Worm (Caenorhabditis elegans) whole organism, late embryonic: ENCODE measurements around the gene gst-10.

Experiments used
- C08G9.2 ChIP-seq: sonication (generic microtip); optimal IDR thresholded peaks from 2 replicates; lab custom pipeline; 2016; ENCODE audit warnings: mild to moderate bottlenecking, missing genetic modification characterization, moderate library complexity, missing compliant biosample characterization
- F13H6.1 ChIP-seq: sonication (generic microtip); optimal IDR thresholded peaks from 2 replicates; lab custom pipeline; 2016; ENCODE audit warnings: missing genetic modification characterization, missing compliant biosample characterization
- K02D7.2 ChIP-seq: sonication (generic microtip); optimal IDR thresholded peaks from 2 replicates; lab custom pipeline; 2017; ENCODE audit warnings: mild to moderate bottlenecking, missing genetic modification characterization, missing compliant biosample characterization
- K09A11.1 ChIP-seq: sonication (generic microtip); optimal IDR thresholded peaks from 2 replicates; lab custom pipeline; 2017; ENCODE audit warnings: antibody characterized with exemption, mild to moderate bottlenecking, missing genetic modification characterization, missing compliant biosample characterization; ENCODE audit not compliant: insufficient read depth
- T23F11.4 ChIP-seq: fragments of 200-800 bp; sonication (Bioruptor generic); optimal IDR thresholded peaks from 2 replicates; lab custom pipeline; 2018; ENCODE audit warnings: mild to moderate bottlenecking, missing genetic modification characterization, missing compliant biosample characterization
- Y22D7AL.16 ChIP-seq: sonication (generic microtip); optimal IDR thresholded peaks from 2 replicates; lab custom pipeline; 2016; ENCODE audit warnings: missing genetic modification characterization, missing compliant biosample characterization
- ama-1 ChIP-seq: fragments of 150-350 bp; optimal IDR thresholded peaks from 2 replicates; lab custom pipeline; 2014
- ceh-14 ChIP-seq: sonication (generic microtip); optimal IDR thresholded peaks from 2 replicates; lab custom pipeline; 2016; ENCODE audit warnings: missing genotype, missing genetic modification characterization, missing compliant biosample characterization
- ceh-19 ChIP-seq: fragments of 200-800 bp; sonication (Bioruptor generic); optimal IDR thresholded peaks from 2 replicates; lab custom pipeline; 2018; ENCODE audit warnings: mild to moderate bottlenecking, missing genetic modification characterization, missing compliant biosample characterization
- ceh-2 ChIP-seq: sonication (generic microtip); optimal IDR thresholded peaks from 2 replicates; lab custom pipeline; 2016; ENCODE audit warnings: missing genotype, missing genetic modification characterization, missing compliant biosample characterization
- ceh-30 ChIP-seq: fragments of 150-350 bp; optimal IDR thresholded peaks from 2 replicates; lab custom pipeline; 2014; ENCODE audit warnings: missing biosample characterization, missing genetic modification characterization
- ceh-34 ChIP-seq: sonication (generic microtip); optimal IDR thresholded peaks from 2 replicates; lab custom pipeline; 2016; ENCODE audit warnings: mild to moderate bottlenecking, missing genetic modification characterization, missing compliant biosample characterization
- ceh-45 ChIP-seq: fragments of 200-800 bp; sonication (Bioruptor generic); IDR thresholded peaks from 2 replicates; pipeline ENCODE4 v1.3.6; 2022; ENCODE audit warnings: missing genetic modification reagents, missing genetic modification characterization, missing compliant biosample characterization
- ceh-48 ChIP-seq: sonication (generic microtip); optimal IDR thresholded peaks from 2 replicates; lab custom pipeline; 2016; ENCODE audit warnings: missing genetic modification characterization, inconsistent platforms, missing compliant biosample characterization
- ceh-6 ChIP-seq: fragments of 200-800 bp; sonication (Bioruptor generic); optimal IDR thresholded peaks from 2 replicates; lab custom pipeline; 2018; ENCODE audit warnings: mild to moderate bottlenecking, missing genetic modification characterization, missing compliant biosample characterization
- ceh-9 ChIP-seq: sonication (generic microtip); optimal IDR thresholded peaks from 2 replicates; lab custom pipeline; 2016; ENCODE audit warnings: mild to moderate bottlenecking, missing genetic modification characterization, inconsistent platforms, missing compliant biosample characterization
- che-1 ChIP-seq: sonication (generic microtip); optimal IDR thresholded peaks from 2 replicates; lab custom pipeline; 2016; ENCODE audit warnings: mild to moderate bottlenecking, missing genetic modification characterization, missing compliant biosample characterization
- elt-2 ChIP-seq: sonication (generic microtip); optimal IDR thresholded peaks from 2 replicates; lab custom pipeline; 2016; ENCODE audit warnings: missing genetic modification reagents, missing genetic modification characterization, missing compliant biosample characterization
- elt-4 ChIP-seq: sonication (generic microtip); optimal IDR thresholded peaks from 2 replicates; lab custom pipeline; 2016; ENCODE audit warnings: missing genetic modification characterization, missing compliant biosample characterization
- ets-4 ChIP-seq: sonication (generic microtip); optimal IDR thresholded peaks from 2 replicates; lab custom pipeline; 2016; ENCODE audit warnings: missing genetic modification characterization, missing compliant biosample characterization
- eyg-1 ChIP-seq: sonication (generic microtip); optimal IDR thresholded peaks from 2 replicates; lab custom pipeline; 2016; ENCODE audit warnings: missing genotype, missing genetic modification characterization, missing compliant biosample characterization
- fax-1 ChIP-seq: sonication (generic microtip); optimal IDR thresholded peaks from 2 replicates; lab custom pipeline; 2016; ENCODE audit warnings: missing genotype, missing genetic modification characterization, missing compliant biosample characterization
- fkh-10 ChIP-seq: fragments of 150-350 bp; optimal IDR thresholded peaks from 2 replicates; lab custom pipeline; 2014; ENCODE audit warnings: missing biosample characterization, missing genetic modification reagents, missing genetic modification characterization
- gmeb-2 ChIP-seq: sonication (generic microtip); optimal IDR thresholded peaks from 2 replicates; lab custom pipeline; 2016; ENCODE audit warnings: missing genetic modification characterization, inconsistent platforms, missing compliant biosample characterization
- hlh-13 ChIP-seq: fragments of 200-800 bp; sonication (Bioruptor generic); optimal IDR thresholded peaks from 2 replicates; lab custom pipeline; 2018; ENCODE audit warnings: mild to moderate bottlenecking, missing genetic modification characterization, missing compliant biosample characterization
- hlh-15 ChIP-seq: sonication (generic microtip); optimal IDR thresholded peaks from 2 replicates; lab custom pipeline; 2016; ENCODE audit warnings: missing genetic modification characterization, missing compliant biosample characterization
- hlh-30 ChIP-seq: sonication (generic microtip); optimal IDR thresholded peaks from 2 replicates; lab custom pipeline; 2017; ENCODE audit warnings: antibody characterized with exemption, missing genetic modification characterization, missing compliant biosample characterization; ENCODE audit not compliant: insufficient read depth
- hlh-6 ChIP-seq: sonication (generic microtip); optimal IDR thresholded peaks from 2 replicates; lab custom pipeline; 2016; ENCODE audit warnings: missing genotype, missing genetic modification characterization, missing compliant biosample characterization
- lin-11 ChIP-seq: fragments of 200-800 bp; sonication (Bioruptor generic); optimal IDR thresholded peaks from 2 replicates; lab custom pipeline; 2018; ENCODE audit warnings: mild to moderate bottlenecking, missing genetic modification characterization, missing compliant biosample characterization
- nfya-1 ChIP-seq: sonication (generic microtip); optimal IDR thresholded peaks from 2 replicates; lab custom pipeline; 2017; ENCODE audit warnings: missing genetic modification characterization, mild to moderate bottlenecking, missing compliant biosample characterization, antibody characterized with exemption, moderate library complexity
- nhr-11 ChIP-seq: fragments of 150-350 bp; optimal IDR thresholded peaks from 2 replicates; lab custom pipeline; 2014; ENCODE audit warnings: missing biosample characterization, missing genetic modification characterization
- odd-2 ChIP-seq: sonication (generic microtip); optimal IDR thresholded peaks from 2 replicates; lab custom pipeline; 2017; ENCODE audit warnings: antibody characterized with exemption, mild to moderate bottlenecking, missing genetic modification characterization, missing compliant biosample characterization
- pag-3 ChIP-seq: sonication (generic microtip); optimal IDR thresholded peaks from 2 replicates; lab custom pipeline; 2016; ENCODE audit warnings: missing compliant biosample characterization, missing genetic modification characterization, borderline replicate concordance
- pax-1 ChIP-seq: fragments of 150-350 bp; optimal IDR thresholded peaks from 2 replicates; lab custom pipeline; 2014; ENCODE audit warnings: missing biosample characterization, missing genetic modification characterization
- pha-2 ChIP-seq: sonication (generic microtip); optimal IDR thresholded peaks from 2 replicates; lab custom pipeline; 2017; ENCODE audit warnings: mild to moderate bottlenecking, missing genetic modification characterization, missing compliant biosample characterization
- pha-4 ChIP-seq: fragments of 150-350 bp; optimal IDR thresholded peaks from 2 replicates; lab custom pipeline; 2018; ENCODE audit warnings: missing biosample characterization, missing genetic modification reagents, missing genetic modification characterization
- pqm-1 ChIP-seq: sonication (generic microtip); optimal IDR thresholded peaks from 2 replicates; lab custom pipeline; 2016; ENCODE audit warnings: missing genetic modification characterization, missing compliant biosample characterization
- ref-2 ChIP-seq: sonication (generic microtip); optimal IDR thresholded peaks from 2 replicates; lab custom pipeline; 2016; ENCODE audit warnings: missing genetic modification characterization, missing compliant biosample characterization
- rnt-1 ChIP-seq: sonication (generic microtip); optimal IDR thresholded peaks from 2 replicates; lab custom pipeline; 2016; ENCODE audit warnings: missing genetic modification characterization, missing compliant biosample characterization
- sox-2 ChIP-seq: fragments of 200-800 bp; sonication (Bioruptor generic); IDR thresholded peaks from 2 replicates; pipeline ENCODE4 v1.3.6; 2022; ENCODE audit warnings: missing genetic modification reagents, missing genetic modification characterization, missing compliant biosample characterization
- sox-4 ChIP-seq: sonication (generic microtip); optimal IDR thresholded peaks from 2 replicates; lab custom pipeline; 2017; ENCODE audit warnings: mild to moderate bottlenecking, missing genetic modification characterization, inconsistent platforms, missing compliant biosample characterization
- syd-9 ChIP-seq: sonication (generic microtip); optimal IDR thresholded peaks from 2 replicates; lab custom pipeline; 2016; ENCODE audit warnings: mild to moderate bottlenecking, missing genetic modification characterization, moderate library complexity, missing compliant biosample characterization
- tbx-7 ChIP-seq: sonication (generic microtip); optimal IDR thresholded peaks from 2 replicates; lab custom pipeline; 2016; ENCODE audit warnings: missing genotype, missing genetic modification characterization, missing compliant biosample characterization
- ttx-3 ChIP-seq: sonication (generic microtip); optimal IDR thresholded peaks from 2 replicates; lab custom pipeline; 2016; ENCODE audit warnings: missing genetic modification reagents, missing genetic modification characterization, missing compliant biosample characterization
- unc-3 ChIP-seq, 2 experiments: fragments of 200-800 bp in 1 of 2; sonication (Bioruptor generic) in 1 of 2; sonication (generic microtip) in 1 of 2; conservative IDR thresholded peaks in 1 of 2; optimal IDR thresholded peaks in 1 of 2; 2 replicates each; pipeline versions ENCODE4 v1.3.6 to Lab custom; 2016 to 2022; ENCODE audit warnings: missing compliant biosample characterization in 2 of 2, missing genetic modification characterization in 2 of 2, missing genetic modification reagents in 1 of 2
- unc-42 ChIP-seq: sonication (generic microtip); optimal IDR thresholded peaks from 2 replicates; lab custom pipeline; 2016; ENCODE audit warnings: missing genotype, missing genetic modification characterization, missing compliant biosample characterization
- zip-5 ChIP-seq: sonication (generic microtip); optimal IDR thresholded peaks from 2 replicates; lab custom pipeline; 2016; ENCODE audit warnings: missing genetic modification characterization, missing compliant biosample characterization

The gst-10 gene

ce11 chrV:2600543-2600942, 39.1 kb downstream of the gst-10 start (continued):
- TF ChIP-seq ceh-9 (tag; lab: Kevin White, UChicago) (no peak), ref-2 (tag; lab: Kevin White, UChicago) (peak; percentile 30), ama-1 (lab: Kevin White, UChicago) (no peak), hlh-13 (GFP tag; lab: Kevin White, UChicago) (no peak), unc-42 (tag; lab: Kevin White, UChicago) (peak; percentile 59), lin-11 (no peak), fax-1 (tag; lab: Kevin White, UChicago) (no peak), F13H6.1 (tag; lab: Kevin White, UChicago) (no peak), pax-1 (tag; lab: Kevin White, UChicago) (no peak), ceh-2 (no peak), nhr-11 (no peak), ceh-45 (GFP tag; lab: Robert Waterston, UW) (no peak), nfya-1 (tag; lab: Kevin White, UChicago) (peak; percentile 50), pha-2 (no peak), che-1 (tag; lab: Kevin White, UChicago) (no peak), elt-2 (no peak), eyg-1 (tag; lab: Kevin White, UChicago) (no peak), hlh-15 (no peak), fkh-10 (no peak)

ce11 chrV:2601817-2602216, 40.3 kb downstream of the gst-10 start:
- TF ChIP-seq T23F11.4 (GFP tag; lab: Kevin White, UChicago) (no peak), pha-4 (no peak), nhr-11 (no peak), hlh-30 (no peak), tbx-7 (tag; lab: Kevin White, UChicago) (no peak), ceh-14 (tag; lab: Kevin White, UChicago) (no peak), hlh-15 (no peak)
- TF ChIP-seq, all 69 proteins: peak for 0

ce11 chrV:2603056-2603455, 41.6 kb downstream of the gst-10 start, which contains the start of gene F53E10.6:
Gene F53E10.6 (minus strand): TSS chrV:2603063.
- TF ChIP-seq pag-3 (tag; lab: Kevin White, UChicago) (no peak), zip-5 (peak; percentile 63), ceh-19 (no peak), K02D7.2 (tag; lab: Kevin White, UChicago) (no peak), ceh-6 (GFP tag; lab: Kevin White, UChicago) (no peak), ceh-34 (tag; lab: Kevin White, UChicago) (peak; percentile 28), gmeb-2 (tag; lab: Kevin White, UChicago) (no peak), odd-2 (no peak), K09A11.1 (tag; lab: Kevin White, UChicago) (no peak), tbx-7 (tag; lab: Kevin White, UChicago) (peak; percentile 58), hlh-6 (tag; lab: Kevin White, UChicago) (no peak), nfya-1 (tag; lab: Kevin White, UChicago) (no peak), pqm-1 (tag; lab: Kevin White, UChicago) (no peak), lin-11 (no peak), ceh-30 (tag; lab: Kevin White, UChicago) (no peak), unc-42 (tag; lab: Kevin White, UChicago) (peak; percentile 24), rnt-1 (peak; percentile 4), ceh-45 (GFP tag; lab: Robert Waterston, UW) (no peak), sox-2 (GFP tag; lab: Robert Waterston, UW) (no peak), ceh-9 (tag; lab: Kevin White, UChicago) (no peak), pha-4 (no peak), pha-2 (no peak), eyg-1 (tag; lab: Kevin White, UChicago) (no peak), syd-9 (tag; lab: Kevin White, UChicago) (no peak), hlh-15 (no peak), F13H6.1 (tag; lab: Kevin White, UChicago) (no peak), pax-1 (tag; lab: Kevin White, UChicago) (no peak), ref-2 (tag; lab: Kevin White, UChicago) (peak; percentile 19), sox-4 (tag; lab: Kevin White, UChicago) (no peak), che-1 (tag; lab: Kevin White, UChicago) (no peak), elt-4 (tag; lab: Kevin White, UChicago) (no peak), ceh-48 (no peak), ceh-2 (peak; percentile 75), ceh-14 (tag; lab: Kevin White, UChicago) (no peak), ets-4 (tag; lab: Kevin White, UChicago) (peak; percentile 76), ama-1 (lab: Kevin White, UChicago) (no peak), ttx-3 (tag; lab: Kevin White, UChicago) (no peak), C08G9.2 (peak; percentile 91), Y22D7AL.16 (tag; lab: Kevin White, UChicago) (no peak), unc-3 (GFP tag; conservative IDR thresholded peaks at IDR 0.05; lab: Robert Waterston, UW) (no peak), unc-3 (tag; optimal IDR thresholded peaks at IDR 0.05; lab: Kevin White, UChicago) (no peak)
